Worm (Caenorhabditis elegans) whole organism, mixed stage, embryonic: ENCODE measurements around the gene clec-231.

Experiments used
- M03D4.4 ChIP-seq: sonication (generic microtip); optimal IDR thresholded peaks from 2 replicates; lab custom pipeline; 2017; ENCODE audit warnings: mild to moderate bottlenecking, missing genetic modification characterization, missing compliant biosample characterization
- bed-3 ChIP-seq: fragments of 200-800 bp; sonication (Bioruptor generic); optimal IDR thresholded peaks from 3 replicates; lab custom pipeline; 2018; ENCODE audit warnings: mild to moderate bottlenecking, missing genetic modification characterization, moderate library complexity, missing compliant biosample characterization
- blmp-1 ChIP-seq: fragments of 150-350 bp; optimal IDR thresholded peaks from 2 replicates; lab custom pipeline; 2014; ENCODE audit warnings: missing biosample characterization, missing genetic modification characterization
- ceh-39 ChIP-seq: fragments of 150-350 bp; optimal IDR thresholded peaks from 2 replicates; lab custom pipeline; 2014; ENCODE audit warnings: missing biosample characterization, missing genetic modification characterization
- ceh-43 ChIP-seq: fragments of 200-800 bp; sonication (Bioruptor generic); optimal IDR thresholded peaks from 2 replicates; lab custom pipeline; 2018; ENCODE audit warnings: mild to moderate bottlenecking, missing genetic modification characterization, moderate library complexity, missing compliant biosample characterization
- ces-1 ChIP-seq: fragments of 150-350 bp; optimal IDR thresholded peaks from 2 replicates; lab custom pipeline; 2014; ENCODE audit warnings: missing biosample characterization, missing genetic modification reagents, missing genetic modification characterization
- cnd-1 ChIP-seq: fragments of 200-800 bp; sonication (Bioruptor generic); optimal IDR thresholded peaks from 2 replicates; lab custom pipeline; 2018; ENCODE audit warnings: mild to moderate bottlenecking, missing genetic modification characterization, missing compliant biosample characterization
- elt-1 ChIP-seq: sonication (generic microtip); optimal IDR thresholded peaks from 2 replicates; lab custom pipeline; 2017; ENCODE audit warnings: missing genetic modification characterization, mild to moderate bottlenecking, missing compliant biosample characterization, antibody characterized with exemption, moderate library complexity, borderline replicate concordance; ENCODE audit not compliant: insufficient read depth
- ham-2 ChIP-seq: fragments of 200-800 bp; sonication (Bioruptor generic); optimal IDR thresholded peaks from 2 replicates; lab custom pipeline; 2018; ENCODE audit warnings: mild to moderate bottlenecking, missing genetic modification characterization, missing compliant biosample characterization
- hlh-1 ChIP-seq: fragments of 150-350 bp; optimal IDR thresholded peaks from 2 replicates; lab custom pipeline; 2014; ENCODE audit warnings: missing biosample characterization, missing genetic modification reagents, missing genetic modification characterization
- lin-13 ChIP-seq: fragments of 150-350 bp; optimal IDR thresholded peaks from 2 replicates; lab custom pipeline; 2014; ENCODE audit warnings: missing biosample characterization, missing genetic modification characterization
- lin-32 ChIP-seq: fragments of 200-800 bp; sonication (Bioruptor generic); optimal IDR thresholded peaks from 2 replicates; lab custom pipeline; 2018; ENCODE audit warnings: mild to moderate bottlenecking, missing genetic modification characterization, missing compliant biosample characterization
- lsy-2 ChIP-seq: fragments of 150-350 bp; optimal IDR thresholded peaks from 2 replicates; lab custom pipeline; 2014; ENCODE audit warnings: missing biosample characterization, missing genetic modification characterization
- mls-2 ChIP-seq: sonication (generic microtip); optimal IDR thresholded peaks from 2 replicates; lab custom pipeline; 2016; ENCODE audit warnings: mild to moderate bottlenecking, missing genetic modification characterization, moderate library complexity, missing compliant biosample characterization
- nhr-2 ChIP-seq: fragments of 150-350 bp; optimal IDR thresholded peaks from 2 replicates; lab custom pipeline; 2014; ENCODE audit warnings: missing biosample characterization, missing genetic modification characterization
- nhr-237 ChIP-seq: fragments of 150-350 bp; optimal IDR thresholded peaks from 2 replicates; lab custom pipeline; 2014; ENCODE audit warnings: missing biosample characterization, missing genetic modification characterization
- nhr-28 ChIP-seq: fragments of 150-350 bp; optimal IDR thresholded peaks from 2 replicates; lab custom pipeline; 2014; ENCODE audit warnings: missing biosample characterization, missing genetic modification characterization
- nhr-76 ChIP-seq: sonication (generic microtip); optimal IDR thresholded peaks from 2 replicates; lab custom pipeline; 2017; ENCODE audit warnings: missing biosample characterization, missing genetic modification characterization
- pha-4 ChIP-seq: fragments of 150-350 bp; optimal IDR thresholded peaks from 2 replicates; lab custom pipeline; 2018; ENCODE audit warnings: missing biosample characterization, missing genetic modification reagents, missing genetic modification characterization
- sem-2 ChIP-seq: fragments of 200-800 bp; sonication (Bioruptor generic); optimal IDR thresholded peaks from 2 replicates; lab custom pipeline; 2018; ENCODE audit warnings: mild to moderate bottlenecking, missing genetic modification characterization, missing compliant biosample characterization
- snpc-4 ChIP-seq: fragments of 150-350 bp; optimal IDR thresholded peaks from 2 replicates; lab custom pipeline; 2014; ENCODE audit warnings: missing biosample characterization, missing genetic modification characterization
- sptf-1 ChIP-seq: sonication (generic microtip); optimal IDR thresholded peaks from 2 replicates; lab custom pipeline; 2017; ENCODE audit warnings: mild to moderate bottlenecking, missing genetic modification characterization, moderate library complexity, missing compliant biosample characterization
- tbx-8 ChIP-seq: fragments of 200-800 bp; sonication (Bioruptor generic); optimal IDR thresholded peaks from 2 replicates; lab custom pipeline; 2018; ENCODE audit warnings: mild to moderate bottlenecking, missing genetic modification characterization, moderate library complexity, missing compliant biosample characterization
- unc-39 ChIP-seq: fragments of 150-350 bp; optimal IDR thresholded peaks from 2 replicates; lab custom pipeline; 2014; ENCODE audit warnings: missing biosample characterization, missing genetic modification characterization
- zip-8 ChIP-seq: fragments of 150-350 bp; optimal IDR thresholded peaks from 2 replicates; lab custom pipeline; 2014; ENCODE audit warnings: missing biosample characterization, missing genetic modification characterization
- ztf-11 ChIP-seq: fragments of 150-350 bp; optimal IDR thresholded peaks from 2 replicates; lab custom pipeline; 2014; ENCODE audit warnings: missing biosample characterization, missing genetic modification characterization

Gene clec-231

ce11 chrV:15305502-15305901 is 45.0 kb downstream of the clec-231 start, which contains the start of gene T26H8.5:
Gene T26H8.5 (minus strand): TSS chrV:15305602.
- TF ChIP-seq elt-1 (tag; lab: Kevin White, UChicago), result no peak
- no peak for TF ChIP-seq nhr-76 (tag; lab: Kevin White, UChicago)
- TF ChIP-seq pha-4 (tag; lab: Kevin White, UChicago), result no peak
- TF ChIP-seq bed-3 (GFP tag; lab: Kevin White, UChicago), result no peak
- TF ChIP-seq ham-2 (GFP tag; lab: Kevin White, UChicago), result no peak
- TF ChIP-seq M03D4.4 (tag; lab: Kevin White, UChicago), result no peak
- no peak for TF ChIP-seq lsy-2
- no peak for TF ChIP-seq tbx-8
- no peak for TF ChIP-seq nhr-2 (tag; lab: Kevin White, UChicago)
- no peak for TF ChIP-seq ceh-39 (tag; lab: Kevin White, UChicago)
- no peak for TF ChIP-seq nhr-28 (tag; lab: Kevin White, UChicago)
- TF ChIP-seq lin-13 (tag; lab: Kevin White, UChicago), result no peak
- no peak for TF ChIP-seq unc-39 (tag; lab: Kevin White, UChicago)

- TF ChIP-seq tbx-8 (no peak), snpc-4 (tag; lab: Kevin White, UChicago) (no peak), ceh-39 (tag; lab: Kevin White, UChicago) (no peak), ztf-11 (no peak), sem-2 (GFP tag; lab: Kevin White, UChicago) (no peak), nhr-2 (tag; lab: Kevin White, UChicago) (no peak), nhr-237 (no peak), elt-1 (tag; lab: Kevin White, UChicago) (no peak), ceh-43 (GFP tag; lab: Kevin White, UChicago) (no peak), zip-8 (tag; lab: Kevin White, UChicago) (no peak), lin-32 (no peak), M03D4.4 (tag; lab: Kevin White, UChicago) (no peak), pha-4 (tag; lab: Kevin White, UChicago) (no peak), blmp-1 (tag; lab: Kevin White, UChicago) (no peak), hlh-1 (no peak), mls-2 (tag; lab: Kevin White, UChicago) (no peak), ces-1 (GFP tag; lab: Kevin White, UChicago) (no peak), ham-2 (GFP tag; lab: Kevin White, UChicago) (no peak), sptf-1 (tag; lab: Kevin White, UChicago) (no peak), cnd-1 (no peak)
Measured at ce11 chrV:15303625-15304024, 46.9 kb downstream of the clec-231 start, which contains the start of gene srx-48. Gene srx-48 (minus strand): TSS chrV:15303725.
